Fruit fly (Drosophila melanogaster) whole organism, embryonic: ENCODE results near the gene ImpE1.

ENCODE experiments used
- Aef1 ChIP-seq: fragments of 200-800 bp; sonication (Bioruptor generic); IDR thresholded peaks from 3 replicates; pipeline ENCODE4 v1.3.6; 2022; ENCODE audit warnings: missing biosample characterization, missing genetic modification characterization
- CG11696 ChIP-seq: fragments of 200-800 bp; sonication (Bioruptor generic); IDR thresholded peaks from 2 replicates; pipeline ENCODE4 v1.3.6; 2022; ENCODE audit warnings: missing biosample characterization, missing genetic modification characterization
- CG14710 ChIP-seq: fragments of 200-800 bp; sonication (Bioruptor generic); optimal IDR thresholded peaks from 3 replicates; lab custom pipeline; 2019; ENCODE audit warnings: missing biosample characterization, mild to moderate bottlenecking, missing genetic modification characterization, moderate library complexity
- CG15011 ChIP-seq: fragments of 200-800 bp; sonication (Bioruptor generic); optimal IDR thresholded peaks from 3 replicates; lab custom pipeline; 2018; ENCODE audit warnings: missing biosample characterization, mild to moderate bottlenecking, missing genetic modification characterization
- CG15073 ChIP-seq: fragments of 200-800 bp; sonication (Bioruptor generic); optimal IDR thresholded peaks from 2 replicates; lab custom pipeline; 2016; ENCODE audit warnings: missing biosample characterization, missing genetic modification characterization
- CG16815 ChIP-seq: fragments of 200-800 bp; sonication (Bioruptor generic); optimal IDR thresholded peaks from 3 replicates; lab custom pipeline; 2017; ENCODE audit warnings: missing biosample characterization, mild to moderate bottlenecking, missing genetic modification characterization
- CG17186 ChIP-seq: fragments of 200-800 bp; sonication (Bioruptor generic); optimal IDR thresholded peaks from 3 replicates; lab custom pipeline; 2017; ENCODE audit warnings: missing biosample characterization, missing genetic modification reagents, missing genetic modification characterization
- CG18619 ChIP-seq: fragments of 200-800 bp; sonication (Bioruptor generic); optimal IDR thresholded peaks from 3 replicates; lab custom pipeline; 2017; ENCODE audit warnings: missing biosample characterization, mild to moderate bottlenecking, missing genetic modification characterization
- CG18764 ChIP-seq: fragments of 200-800 bp; sonication (Bioruptor generic); optimal IDR thresholded peaks from 3 replicates; lab custom pipeline; 2016; ENCODE audit warnings: missing biosample characterization, missing genetic modification characterization
- CG31365 ChIP-seq: fragments of 200-800 bp; sonication (Bioruptor generic); optimal IDR thresholded peaks from 2 replicates; lab custom pipeline; 2018; ENCODE audit warnings: missing biosample characterization, mild to moderate bottlenecking, missing genetic modification characterization
- CG31441 ChIP-seq: fragments of 200-800 bp; sonication (Bioruptor generic); IDR thresholded peaks from 2 replicates; pipeline ENCODE4 v1.3.6; 2022; ENCODE audit warnings: missing biosample characterization, missing genetic modification characterization
- CG3163 ChIP-seq: fragments of 200-800 bp; sonication (Bioruptor generic); optimal IDR thresholded peaks from 3 replicates; lab custom pipeline; 2016; ENCODE audit warnings: missing biosample characterization, missing genetic modification characterization
- CG3726 ChIP-seq: fragments of 200-800 bp; sonication (Bioruptor generic); IDR thresholded peaks from 3 replicates; pipeline ENCODE4, ENCODE4 v1.3.6; 2022; ENCODE audit warnings: missing biosample characterization, missing genetic modification characterization
- CG4328 ChIP-seq: fragments of 200-800 bp; sonication (Bioruptor generic); optimal IDR thresholded peaks from 3 replicates; lab custom pipeline; 2017; ENCODE audit warnings: missing biosample characterization, missing genetic modification reagents, missing genetic modification characterization
- CG5245 ChIP-seq: fragments of 200-800 bp; sonication (Bioruptor generic); optimal IDR thresholded peaks from 3 replicates; lab custom pipeline; 2016; ENCODE audit warnings: missing biosample characterization, missing genetic modification characterization
- CG6175 ChIP-seq: fragments of 200-800 bp; sonication (Bioruptor generic); IDR thresholded peaks from 3 replicates; pipeline ENCODE4 v1.3.6; 2022; ENCODE audit warnings: missing biosample characterization, missing genetic modification characterization
- CG7745 ChIP-seq: fragments of 200-800 bp; sonication (Bioruptor generic); optimal IDR thresholded peaks from 2 replicates; lab custom pipeline; 2018; ENCODE audit warnings: missing biosample characterization, mild to moderate bottlenecking, missing genetic modification characterization, moderate library complexity
- CG8290 ChIP-seq, 3 experiments: fragments of 200-800 bp; sonication (Bioruptor generic); optimal IDR thresholded peaks; 2 replicates each; lab custom pipeline; 2016 to 2019; ENCODE audit warnings: missing biosample characterization in 3 of 3, missing genetic modification characterization in 3 of 3, mild to moderate bottlenecking in 2 of 3, moderate library complexity in 1 of 3
- Camta ChIP-seq: fragments of 200-800 bp; sonication (Bioruptor generic); optimal IDR thresholded peaks from 2 replicates; lab custom pipeline; 2016; ENCODE audit warnings: missing biosample characterization, missing genetic modification characterization
- CrebB ChIP-seq: fragments of 200-800 bp; sonication (Bioruptor generic); optimal IDR thresholded peaks from 3 replicates; lab custom pipeline; 2018; ENCODE audit warnings: missing biosample characterization, mild to moderate bottlenecking, missing genetic modification characterization
- Ets97D ChIP-seq: fragments of 200-800 bp; sonication (Bioruptor generic); optimal IDR thresholded peaks from 3 replicates; lab custom pipeline; 2016; ENCODE audit warnings: missing biosample characterization, missing genetic modification characterization
- Hmr ChIP-seq: fragments of 200-800 bp; sonication (Bioruptor generic); optimal IDR thresholded peaks from 3 replicates; lab custom pipeline; 2017; ENCODE audit warnings: mild to moderate bottlenecking, missing biosample characterization, missing genetic modification reagents, missing genetic modification characterization
- Hr3 ChIP-seq: fragments of 200-800 bp; sonication (Bioruptor generic); optimal IDR thresholded peaks from 3 replicates; lab custom pipeline; 2016; ENCODE audit warnings: missing biosample characterization, missing genetic modification characterization
- Jarid2 ChIP-seq: fragments of 200-800 bp; sonication (Bioruptor generic); optimal IDR thresholded peaks from 3 replicates; lab custom pipeline; 2017; ENCODE audit warnings: mild to moderate bottlenecking, missing biosample characterization, missing genetic modification reagents, missing genetic modification characterization
- MESR4 ChIP-seq: fragments of 200-800 bp; sonication (Bioruptor generic); optimal IDR thresholded peaks from 2 replicates; lab custom pipeline; 2018; ENCODE audit warnings: missing biosample characterization, mild to moderate bottlenecking, missing genetic modification characterization, moderate library complexity
- Oli ChIP-seq: fragments of 200-800 bp; sonication (Bioruptor generic); optimal IDR thresholded peaks from 2 replicates; lab custom pipeline; 2018; ENCODE audit warnings: missing biosample characterization, mild to moderate bottlenecking, missing genetic modification characterization, moderate library complexity
- Spps ChIP-seq: fragments of 200-800 bp; sonication (Bioruptor generic); optimal IDR thresholded peaks from 2 replicates; lab custom pipeline; 2018; ENCODE audit warnings: missing biosample characterization, mild to moderate bottlenecking, missing genetic modification characterization
- Ssrp ChIP-seq: fragments of 200-800 bp; sonication (Bioruptor generic); optimal IDR thresholded peaks from 2 replicates; lab custom pipeline; 2018; ENCODE audit warnings: missing biosample characterization, mild to moderate bottlenecking, missing genetic modification characterization, moderate library complexity
- Trl ChIP-seq, 3 experiments: fragments of >200 bp in 2 of 3; fragments of 200-800 bp in 1 of 3; sonication (Bioruptor generic) in 1 of 3; optimal IDR thresholded peaks; 2 replicates in 1 of 3; 3 replicates in 2 of 3; lab custom pipeline; 2016 to 2017; ENCODE audit warnings: missing biosample characterization in 1 of 3, missing genetic modification characterization in 1 of 3
- YL-1 ChIP-seq: fragments of 200-800 bp; sonication (Bioruptor generic); optimal IDR thresholded peaks from 3 replicates; lab custom pipeline; 2017; ENCODE audit warnings: missing biosample characterization, mild to moderate bottlenecking, missing genetic modification characterization
- ase ChIP-seq: fragments of 200-800 bp; sonication (Bioruptor generic); IDR thresholded peaks from 3 replicates; pipeline ENCODE4 v1.3.6; 2022; ENCODE audit warnings: missing biosample characterization, missing genetic modification characterization
- bcd ChIP-seq: fragments of 200-800 bp; sonication (Bioruptor generic); optimal IDR thresholded peaks from 2 replicates; lab custom pipeline; 2017; ENCODE audit warnings: missing biosample characterization, mild to moderate bottlenecking, missing genetic modification characterization
- bsh ChIP-seq, 2 experiments: fragments of 200-800 bp; sonication (Bioruptor generic); optimal IDR thresholded peaks; 2 replicates each; lab custom pipeline; 2017 to 2018; ENCODE audit warnings: mild to moderate bottlenecking in 2 of 2, missing biosample characterization in 2 of 2, missing genetic modification characterization in 2 of 2, moderate library complexity in 1 of 2
- caup ChIP-seq: fragments of 200-800 bp; sonication (Bioruptor generic); optimal IDR thresholded peaks from 3 replicates; lab custom pipeline; 2017; ENCODE audit warnings: missing biosample characterization, mild to moderate bottlenecking, missing genetic modification characterization, moderate library complexity; ENCODE audit not compliant: severe bottlenecking
- cg ChIP-seq: fragments of 200-800 bp; sonication (Bioruptor generic); optimal IDR thresholded peaks from 3 replicates; lab custom pipeline; 2019; ENCODE audit warnings: missing biosample characterization, mild to moderate bottlenecking, missing genetic modification characterization, moderate library complexity
- crc ChIP-seq: fragments of 200-800 bp; sonication (Bioruptor generic); optimal IDR thresholded peaks from 2 replicates; lab custom pipeline; 2016; ENCODE audit warnings: missing biosample characterization, missing genetic modification characterization
- cwo ChIP-seq: fragments of 200-800 bp; sonication (Bioruptor generic); optimal IDR thresholded peaks from 3 replicates; lab custom pipeline; 2017; ENCODE audit warnings: missing biosample characterization, missing genetic modification characterization, mild to moderate bottlenecking, moderate library complexity, missing genetic modification reagents
- gfzf ChIP-seq: fragments of 200-800 bp; sonication (Bioruptor generic); optimal IDR thresholded peaks from 2 replicates; lab custom pipeline; 2016; ENCODE audit warnings: missing biosample characterization, mild to moderate bottlenecking, missing genetic modification characterization, moderate library complexity
- ind ChIP-seq: fragments of 200-800 bp; sonication (Bioruptor generic); optimal IDR thresholded peaks from 3 replicates; lab custom pipeline; 2016; ENCODE audit warnings: missing biosample characterization, missing genetic modification characterization
- lilli ChIP-seq: fragments of 200-800 bp; sonication (Bioruptor generic); optimal IDR thresholded peaks from 3 replicates; lab custom pipeline; 2016; ENCODE audit warnings: missing biosample characterization, missing genetic modification characterization
- mam ChIP-seq: fragments of 200-800 bp; sonication (Bioruptor generic); optimal IDR thresholded peaks from 3 replicates; lab custom pipeline; 2016; ENCODE audit warnings: missing biosample characterization, missing genetic modification characterization
- org-1 ChIP-seq: fragments of 200-800 bp; sonication (Bioruptor generic); optimal IDR thresholded peaks from 2 replicates; lab custom pipeline; 2017; ENCODE audit warnings: missing biosample characterization, missing genetic modification characterization
- pita ChIP-seq: fragments of 200-800 bp; sonication (Bioruptor generic); optimal IDR thresholded peaks from 2 replicates; lab custom pipeline; 2017; ENCODE audit warnings: missing biosample characterization, mild to moderate bottlenecking, missing genetic modification characterization
- pros ChIP-seq: fragments of 200-800 bp; sonication (Bioruptor generic); optimal IDR thresholded peaks from 3 replicates; lab custom pipeline; 2019; ENCODE audit warnings: missing biosample characterization, mild to moderate bottlenecking, missing genetic modification characterization, moderate library complexity
- tna ChIP-seq: fragments of 200-800 bp; sonication (Bioruptor generic); IDR thresholded peaks from 2 replicates; pipeline ENCODE4 v1.3.6; 2022; ENCODE audit warnings: missing biosample characterization, missing genetic modification characterization; ENCODE audit not compliant: partially characterized antibody
- unpg ChIP-seq: fragments of 200-800 bp; sonication (Bioruptor generic); optimal IDR thresholded peaks from 3 replicates; lab custom pipeline; 2018; ENCODE audit warnings: missing biosample characterization, mild to moderate bottlenecking, missing genetic modification characterization, moderate library complexity
- vvl ChIP-seq: fragments of 200-800 bp; sonication (Bioruptor generic); IDR thresholded peaks from 2 replicates; pipeline ENCODE4 v1.3.6; 2022; ENCODE audit warnings: missing biosample characterization, missing genetic modification characterization

Gene ImpE1

dm6 chr3L:8340264-8341095 is 31.7 kb upstream of the ImpE1 start, which contains the start of the genes Prim1 and CG7083 (continued):
- peak; percentile 47 for TF ChIP-seq CG8290 (GFP tag; optimal IDR thresholded peaks at IDR 0.05; lab: Kevin White, UChicago)
- TF ChIP-seq CG8290 (tag; optimal IDR thresholded peaks at IDR 0.05; lab: Kevin White, UChicago): peak; percentile 36 to 72
- no peak for TF ChIP-seq CG16815 (GFP tag; lab: Kevin White, UChicago)
- no peak for TF ChIP-seq ase (GFP tag; lab: Robert Waterston, UW)
- no peak for TF ChIP-seq CG15011 (GFP tag; lab: Kevin White, UChicago)
- peak; percentile 54 for TF ChIP-seq MESR4
- no peak for TF ChIP-seq CG7745 (tag; lab: Kevin White, UChicago)
- peak; percentile 21 for TF ChIP-seq cwo (GFP tag; lab: Kevin White, UChicago)
- TF ChIP-seq bcd: peak; percentile 26
- peak; percentile 49 for TF ChIP-seq Hr3 (GFP tag; lab: Kevin White, UChicago)
- peak; percentile 64 for TF ChIP-seq CG18619 (GFP tag; lab: Kevin White, UChicago)
- no peak for TF ChIP-seq pros (GFP tag; lab: Kevin White, UChicago)
- TF ChIP-seq pita (GFP tag; lab: Kevin White, UChicago): no peak
- TF ChIP-seq tna (GFP tag; lab: Robert Waterston, UW): no peak
- TF ChIP-seq CG17186: peak; percentile 81
- TF ChIP-seq Trl (optimal IDR thresholded peaks at IDR 0.05; lab: Kevin White, UChicago): no peak
- peak; percentile 65 for TF ChIP-seq Trl (GFP tag; optimal IDR thresholded peaks at IDR 0.05; lab: Kevin White, UChicago)
- TF ChIP-seq Hmr: peak; percentile 54
- peak in 1 of 2 experiments; percentile 54 for TF ChIP-seq bsh (GFP tag; optimal IDR thresholded peaks at IDR 0.05; lab: Kevin White, UChicago)
- TF ChIP-seq Ssrp (tag; lab: Kevin White, UChicago): peak; percentile 14
- TF ChIP-seq CrebB (tag; lab: Kevin White, UChicago): no peak
- peak; percentile 29 for TF ChIP-seq CG18764
- peak; percentile 35 for TF ChIP-seq crc
- no peak for TF ChIP-seq CG3726 (GFP tag; lab: Robert Waterston, UW)
- peak; percentile 62 for TF ChIP-seq vvl (GFP tag; lab: Robert Waterston, UW)
- peak; percentile 78 for TF ChIP-seq CG14710 (tag; lab: Kevin White, UChicago)
- peak; percentile 33 for TF ChIP-seq Ets97D (GFP tag; lab: Kevin White, UChicago)
- no peak for TF ChIP-seq org-1 (GFP tag; lab: Kevin White, UChicago)
- no peak for TF ChIP-seq CG11696 (GFP tag; lab: Robert Waterston, UW)
- TF ChIP-seq Camta: peak; percentile 74
- peak; percentile 63 for TF ChIP-seq unpg (GFP tag; lab: Kevin White, UChicago)
- TF ChIP-seq CG15073 (GFP tag; lab: Kevin White, UChicago): no peak
- peak; percentile 96 for TF ChIP-seq YL-1 (GFP tag; lab: Kevin White, UChicago)
- no peak for TF ChIP-seq CG6175 (GFP tag; lab: Robert Waterston, UW)
- peak; percentile 17 for TF ChIP-seq gfzf (GFP tag; lab: Kevin White, UChicago)
- no peak for TF ChIP-seq cg (GFP tag; lab: Kevin White, UChicago)
- TF ChIP-seq CG3163: peak; percentile 13
- no peak for TF ChIP-seq CG31365 (tag; lab: Kevin White, UChicago)
- peak; percentile 69 for TF ChIP-seq mam (GFP tag; lab: Kevin White, UChicago)
- TF ChIP-seq lilli (GFP tag; lab: Kevin White, UChicago): peak; percentile 73
- no peak; the same call in 1 of the 2 replicates for TF ChIP-seq CG31441 (GFP tag; lab: Robert Waterston, UW)
- peak; percentile 22; the same call in 1 of the 3 replicates for TF ChIP-seq Aef1 (GFP tag; lab: Robert Waterston, UW)
- TF ChIP-seq caup: peak; percentile 55
- TF ChIP-seq ind (GFP tag; lab: Kevin White, UChicago): peak; percentile 53
- no peak for TF ChIP-seq CG4328
- no peak for TF ChIP-seq Spps (tag; lab: Kevin White, UChicago)
- TF ChIP-seq CG5245: peak; percentile 10
- no peak for TF ChIP-seq Jarid2 (GFP tag; lab: Kevin White, UChicago)
- peak; percentile 45 for TF ChIP-seq Oli (tag; lab: Kevin White, UChicago)
